Worm (Caenorhabditis elegans) whole organism, L4 larva: ENCODE measurements around the gene C18H9.5.

Experiments
- D1046.2 ChIP-seq: fragments of 200-800 bp; sonication (Bioruptor generic); IDR thresholded peaks from 2 replicates; pipeline ENCODE4 v1.3.6; 2022; ENCODE audit warnings: missing genetic modification characterization, missing compliant biosample characterization
- F37D6.2 ChIP-seq: sonication (generic microtip); optimal IDR thresholded peaks from 2 replicates; lab custom pipeline; 2016; ENCODE audit warnings: mild to moderate bottlenecking, missing genetic modification characterization, missing compliant biosample characterization
- F49E8.2 ChIP-seq: sonication (generic microtip); optimal IDR thresholded peaks from 2 replicates; lab custom pipeline; 2016; ENCODE audit warnings: missing compliant biosample characterization, mild to moderate bottlenecking, missing genetic modification characterization, borderline replicate concordance
- T20F7.1 ChIP-seq: fragments of 200-800 bp; sonication (Bioruptor generic); optimal IDR thresholded peaks from 2 replicates; lab custom pipeline; 2018; ENCODE audit warnings: mild to moderate bottlenecking, missing genetic modification characterization, missing compliant biosample characterization
- T26A8.4 ChIP-seq: fragments of 200-800 bp; sonication (Bioruptor generic); IDR thresholded peaks from 2 replicates; pipeline ENCODE4 v1.3.6; 2022; ENCODE audit warnings: missing genetic modification characterization, missing compliant biosample characterization
- Y105C5A.15 ChIP-seq: fragments of 200-800 bp; sonication (Bioruptor generic); IDR thresholded peaks from 2 replicates; pipeline ENCODE4 v1.3.6; 2022; ENCODE audit warnings: missing genetic modification characterization, missing compliant biosample characterization
- Y48G9A.11 ChIP-seq: fragments of 200-800 bp; sonication (Bioruptor generic); IDR thresholded peaks from 2 replicates; pipeline ENCODE4 v1.3.6; 2022; ENCODE audit warnings: missing genetic modification reagents, missing genetic modification characterization, missing compliant biosample characterization
- Y75B8A.6 ChIP-seq: fragments of 200-800 bp; sonication (Bioruptor generic); IDR thresholded peaks from 2 replicates; pipeline ENCODE4 v1.3.6; 2022; ENCODE audit warnings: missing genetic modification reagents, missing genetic modification characterization, missing compliant biosample characterization
- ZK337.2 ChIP-seq: fragments of 200-800 bp; sonication (Bioruptor generic); IDR thresholded peaks from 2 replicates; pipeline ENCODE4 v1.3.6; 2022; ENCODE audit warnings: missing genetic modification reagents, missing genetic modification characterization, missing compliant biosample characterization
- aha-1 ChIP-seq: fragments of 150-350 bp; peaks from one replicate; lab custom pipeline; 2014; ENCODE audit warnings: missing biosample characterization, missing genetic modification characterization
- arid-1 ChIP-seq: fragments of 200-800 bp; sonication (Bioruptor generic); conservative IDR thresholded peaks from 2 replicates; pipeline ENCODE4 v1.3.6; 2022; ENCODE audit warnings: missing genetic modification reagents, missing genetic modification characterization, missing compliant biosample characterization
- attf-4 ChIP-seq: sonication (generic microtip); optimal IDR thresholded peaks from 3 replicates; lab custom pipeline; 2017; ENCODE audit warnings: missing biosample characterization, missing genetic modification characterization
- ceh-32 ChIP-seq: sonication (generic microtip); optimal IDR thresholded peaks from 2 replicates; lab custom pipeline; 2016; ENCODE audit warnings: mild to moderate bottlenecking, missing genetic modification characterization, missing compliant biosample characterization; ENCODE audit not compliant: poor library complexity
- ceh-62 ChIP-seq: sonication (generic microtip); optimal IDR thresholded peaks from 2 replicates; lab custom pipeline; 2017; ENCODE audit warnings: missing biosample characterization, missing genetic modification characterization
- ces-1 ChIP-seq: fragments of 150-350 bp; sonication (generic microtip); optimal IDR thresholded peaks from 4 replicates; lab custom pipeline; 2014; ENCODE audit warnings: missing biosample characterization, missing genetic modification reagents, missing genetic modification characterization
- cey-2 ChIP-seq: sonication (generic microtip); optimal IDR thresholded peaks from 3 replicates; lab custom pipeline; 2017; ENCODE audit warnings: missing genetic modification characterization, mild to moderate bottlenecking, missing compliant biosample characterization, antibody characterized with exemption, borderline replicate concordance; ENCODE audit not compliant: insufficient read depth
- daf-12 ChIP-seq: fragments of 150-350 bp; optimal IDR thresholded peaks from 2 replicates; lab custom pipeline; 2014; ENCODE audit warnings: missing biosample characterization, missing genetic modification reagents, missing genetic modification characterization
- daf-16 ChIP-seq, 3 experiments: sonication (generic microtip); optimal IDR thresholded peaks; 2 replicates each; lab custom pipeline; 2016 to 2017; ENCODE audit warnings: missing genetic modification characterization in 3 of 3, missing genetic modification reagents in 3 of 3, mild to moderate bottlenecking in 2 of 3, missing compliant biosample characterization in 2 of 3, missing biosample characterization in 1 of 3, moderate library complexity in 1 of 3
- daf-8 ChIP-seq: fragments of 200-800 bp; sonication (Bioruptor generic); IDR thresholded peaks from 2 replicates; pipeline ENCODE4 v1.3.6; 2022; ENCODE audit warnings: missing genetic modification characterization, missing compliant biosample characterization
- dpl-1 ChIP-seq: fragments of 150-350 bp; optimal IDR thresholded peaks from 2 replicates; lab custom pipeline; 2014; ENCODE audit warnings: missing biosample characterization, missing genetic modification reagents, missing genetic modification characterization
- duxl-1 ChIP-seq: sonication (generic microtip); optimal IDR thresholded peaks from 2 replicates; lab custom pipeline; 2016; ENCODE audit warnings: mild to moderate bottlenecking, missing genetic modification characterization, moderate library complexity, missing compliant biosample characterization; ENCODE audit not compliant: poor library complexity
- dve-1 ChIP-seq: sonication (generic microtip); optimal IDR thresholded peaks from 2 replicates; lab custom pipeline; 2017; ENCODE audit warnings: antibody characterized with exemption, mild to moderate bottlenecking, missing genetic modification characterization, missing compliant biosample characterization; ENCODE audit not compliant: insufficient read depth
- fkh-10 ChIP-seq: fragments of 150-350 bp; optimal IDR thresholded peaks from 2 replicates; lab custom pipeline; 2014; ENCODE audit warnings: missing biosample characterization, missing genetic modification reagents, missing genetic modification characterization
- hif-1 ChIP-seq, 2 experiments: sonication (generic microtip); optimal IDR thresholded peaks; 2 replicates each; lab custom pipeline; 2016 to 2017; ENCODE audit warnings: missing compliant biosample characterization in 2 of 2, missing genetic modification characterization in 2 of 2, missing genetic modification reagents in 2 of 2, missing genotype in 2 of 2, mild to moderate bottlenecking in 1 of 2
- hlh-11 ChIP-seq: fragments of 200-800 bp; sonication (Bioruptor generic); optimal IDR thresholded peaks from 2 replicates; lab custom pipeline; 2018; ENCODE audit warnings: mild to moderate bottlenecking, missing genetic modification characterization, missing compliant biosample characterization
- lim-7 ChIP-seq: fragments of 200-800 bp; sonication (Bioruptor generic); IDR thresholded peaks from 2 replicates; pipeline ENCODE4 v1.3.6; 2022; ENCODE audit warnings: missing genetic modification characterization, missing compliant biosample characterization
- lin-1 ChIP-seq: fragments of 200-800 bp; sonication (Bioruptor generic); IDR thresholded peaks from 2 replicates; pipeline ENCODE4 v1.3.6; 2022; ENCODE audit warnings: missing genetic modification reagents, missing genetic modification characterization, missing compliant biosample characterization
- lin-39 ChIP-seq: fragments of 150-350 bp; optimal IDR thresholded peaks from 2 replicates; lab custom pipeline; 2014; ENCODE audit warnings: missing biosample characterization, missing genetic modification reagents, missing genetic modification characterization
- lir-3 ChIP-seq: sonication (generic microtip); optimal IDR thresholded peaks from 2 replicates; lab custom pipeline; 2016; ENCODE audit warnings: mild to moderate bottlenecking, missing genetic modification characterization, missing compliant biosample characterization
- mdt-29 ChIP-seq: fragments of 200-800 bp; sonication (Bioruptor generic); IDR thresholded peaks from 2 replicates; pipeline ENCODE4 v1.3.6; 2022; ENCODE audit warnings: missing genetic modification reagents, missing genetic modification characterization, missing compliant biosample characterization
- mes-2 ChIP-seq: sonication (generic microtip); optimal IDR thresholded peaks from 2 replicates; lab custom pipeline; 2016; ENCODE audit warnings: missing genotype, mild to moderate bottlenecking, missing genetic modification characterization, missing compliant biosample characterization; ENCODE audit not compliant: poor library complexity, severe bottlenecking
- mxl-2 ChIP-seq: fragments of 200-800 bp; sonication (Bioruptor generic); conservative IDR thresholded peaks from 2 replicates; pipeline ENCODE4 v1.3.6; 2022; ENCODE audit warnings: missing genetic modification reagents, missing genetic modification characterization, missing compliant biosample characterization
- mxl-3 ChIP-seq: fragments of 200-800 bp; sonication (Bioruptor generic); optimal IDR thresholded peaks from 2 replicates; lab custom pipeline; 2018; ENCODE audit warnings: mild to moderate bottlenecking, missing genetic modification characterization, missing compliant biosample characterization
- nhr-11 ChIP-seq: fragments of 150-350 bp; optimal IDR thresholded peaks from 2 replicates; lab custom pipeline; 2014; ENCODE audit warnings: missing biosample characterization, missing genetic modification characterization
- nhr-237 ChIP-seq: sonication (generic microtip); optimal IDR thresholded peaks from 2 replicates; lab custom pipeline; 2017; ENCODE audit warnings: missing biosample characterization, missing genetic modification characterization
- nhr-41 ChIP-seq: fragments of 200-800 bp; sonication (Bioruptor generic); IDR thresholded peaks from 2 replicates; pipeline ENCODE4 v1.3.6; 2022; ENCODE audit warnings: missing genetic modification reagents, missing genetic modification characterization, missing compliant biosample characterization
- nhr-48 ChIP-seq: sonication (generic microtip); optimal IDR thresholded peaks from 2 replicates; lab custom pipeline; 2016; ENCODE audit warnings: mild to moderate bottlenecking, missing genetic modification characterization, missing compliant biosample characterization
- nhr-77 ChIP-seq: fragments of 150-350 bp; optimal IDR thresholded peaks from 2 replicates; lab custom pipeline; 2014; ENCODE audit warnings: missing biosample characterization, missing genetic modification characterization
- pha-4 ChIP-seq, 2 experiments: fragments of 150-350 bp in 1 of 2; fragments of 200-800 bp in 1 of 2; sonication (Bioruptor generic) in 1 of 2; IDR thresholded peaks in 1 of 2; optimal IDR thresholded peaks in 1 of 2; 2 replicates each; pipeline versions ENCODE4 v1.3.6 to Lab custom; 2014 to 2022; ENCODE audit warnings: missing genetic modification characterization in 2 of 2, missing genetic modification reagents in 2 of 2, missing biosample characterization in 1 of 2, missing compliant biosample characterization in 1 of 2
- rbr-2 ChIP-seq: sonication (generic microtip); optimal IDR thresholded peaks from 2 replicates; lab custom pipeline; 2016; ENCODE audit warnings: missing genotype, missing genetic modification characterization, missing compliant biosample characterization
- saeg-2 ChIP-seq: fragments of 200-800 bp; sonication (Bioruptor generic); IDR thresholded peaks from 2 replicates; pipeline ENCODE4 v1.3.6; 2022; ENCODE audit warnings: missing genetic modification reagents, missing genetic modification characterization, missing compliant biosample characterization
- sdz-12 ChIP-seq: fragments of 200-800 bp; sonication (Bioruptor generic); optimal IDR thresholded peaks from 2 replicates; lab custom pipeline; 2018; ENCODE audit warnings: mild to moderate bottlenecking, missing genetic modification characterization, missing compliant biosample characterization
- set-16 ChIP-seq: fragments of 200-800 bp; sonication (Bioruptor generic); IDR thresholded peaks from 2 replicates; pipeline ENCODE4 v1.3.6; 2022; ENCODE audit warnings: missing genetic modification reagents, missing genetic modification characterization, missing compliant biosample characterization
- snpc-1.2 ChIP-seq: fragments of 200-800 bp; sonication (Bioruptor generic); IDR thresholded peaks from 2 replicates; pipeline ENCODE4 v1.3.6; 2022; ENCODE audit warnings: missing genetic modification reagents, missing genetic modification characterization, missing compliant biosample characterization
- snpc-4 ChIP-seq: fragments of 150-350 bp; optimal IDR thresholded peaks from 2 replicates; lab custom pipeline; 2014; ENCODE audit warnings: missing biosample characterization, missing genetic modification characterization
- spr-3 ChIP-seq: fragments of 200-800 bp; sonication (Bioruptor generic); optimal IDR thresholded peaks from 2 replicates; lab custom pipeline; 2018; ENCODE audit warnings: mild to moderate bottlenecking, missing genetic modification characterization, missing compliant biosample characterization
- vab-7 ChIP-seq: fragments of 200-800 bp; sonication (Bioruptor generic); IDR thresholded peaks from 2 replicates; pipeline ENCODE4 v1.3.6; 2022; ENCODE audit warnings: missing genetic modification reagents, missing genetic modification characterization, missing compliant biosample characterization
- zfp-2 ChIP-seq: sonication (generic microtip); optimal IDR thresholded peaks from 2 replicates; lab custom pipeline; 2016; ENCODE audit warnings: mild to moderate bottlenecking, missing genetic modification characterization, missing compliant biosample characterization
- zfp-3 ChIP-seq: fragments of 200-800 bp; sonication (Bioruptor generic); conservative IDR thresholded peaks from 2 replicates; pipeline ENCODE4 v1.3.6; 2022; ENCODE audit warnings: missing genetic modification reagents, missing genetic modification characterization, missing compliant biosample characterization

C18H9.5 gene

DNA sequence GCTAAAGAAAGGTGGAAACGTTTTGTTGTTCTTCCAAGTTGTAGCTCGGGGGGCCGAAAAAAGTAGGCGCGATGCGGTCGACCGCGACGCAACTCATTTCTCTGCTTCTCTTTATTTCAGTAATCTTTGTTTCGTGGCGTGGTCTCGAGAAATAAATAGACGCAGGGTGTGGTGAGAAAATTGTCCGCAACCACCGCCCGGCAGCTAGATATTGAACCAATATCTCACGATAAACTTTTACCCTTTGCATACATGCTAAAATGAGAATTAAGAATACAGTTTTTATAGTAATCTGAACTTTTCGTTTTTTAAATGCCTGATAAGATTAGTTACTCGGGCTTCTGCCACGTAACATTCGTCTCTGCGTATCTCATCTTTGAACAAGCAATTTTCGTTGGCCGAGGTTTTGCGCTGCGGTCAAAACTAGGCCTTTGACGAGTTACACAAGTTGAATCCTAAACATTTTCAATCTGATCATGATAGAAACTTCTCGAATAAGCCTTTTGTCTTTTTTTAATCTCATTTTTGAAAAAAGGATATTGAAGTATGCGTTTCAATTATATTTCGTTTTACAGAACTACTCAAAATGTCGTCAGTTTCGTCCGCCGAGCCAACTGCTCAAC lies 11.6 kb downstream of the C18H9.5 start, which contains the start of gene gyf-1 (continued):
- TF ChIP-seq Y105C5A.15 (GFP tag; lab: Robert Waterston, UW) = no peak
- TF ChIP-seq T20F7.1 (GFP tag; lab: Kevin White, UChicago) = no peak
- TF ChIP-seq nhr-237 = no peak
- no peak for TF ChIP-seq daf-12
- no peak for TF ChIP-seq ces-1 (GFP tag; lab: Kevin White, UChicago)
- peak in 1 of 2 experiments; percentile 63 for TF ChIP-seq hif-1 (tag; optimal IDR thresholded peaks at IDR 0.05; lab: Kevin White, UChicago)
- TF ChIP-seq lin-1 = no peak
- peak; percentile 39 for TF ChIP-seq nhr-11 (tag; lab: Kevin White, UChicago)
- no peak for TF ChIP-seq Y75B8A.6 (GFP tag; lab: Robert Waterston, UW)
- TF ChIP-seq daf-8 = no peak
- TF ChIP-seq dpl-1 (GFP tag; lab: Kevin White, UChicago) = peak; percentile 24
- no peak for TF ChIP-seq daf-16 (GFP tag; optimal IDR thresholded peaks at IDR 0.05; lab: Kevin White, UChicago)
- peak; percentile 17 for TF ChIP-seq daf-16 (tag; optimal IDR thresholded peaks at IDR 0.05; lab: Kevin White, UChicago)
- TF ChIP-seq D1046.2 (GFP tag; lab: Robert Waterston, UW) = no peak
- TF ChIP-seq set-16 = no peak
- no peak for TF ChIP-seq nhr-77 (tag; lab: Kevin White, UChicago)
- TF ChIP-seq cey-2 (tag; lab: Kevin White, UChicago) = no peak
- peak; percentile 34; the same call in 1 of the 2 replicates for TF ChIP-seq vab-7 (GFP tag; lab: Robert Waterston, UW)
- no peak for TF ChIP-seq ZK337.2 (GFP tag; lab: Robert Waterston, UW)
- no peak for TF ChIP-seq mdt-29 (GFP tag; lab: Robert Waterston, UW)
- no peak for TF ChIP-seq lim-7 (GFP tag; lab: Robert Waterston, UW)
- no peak for TF ChIP-seq nhr-48 (tag; lab: Kevin White, UChicago)
- no peak for TF ChIP-seq snpc-4 (tag; lab: Kevin White, UChicago)
- no peak for TF ChIP-seq zfp-3 (GFP tag; lab: Robert Waterston, UW)
- no peak for TF ChIP-seq mxl-2 (GFP tag; lab: Robert Waterston, UW)
- TF ChIP-seq zfp-2 = no peak
- TF ChIP-seq nhr-41 = no peak
- no peak for TF ChIP-seq dve-1 (tag; lab: Kevin White, UChicago)
- peak; percentile 23 for TF ChIP-seq rbr-2 (tag; lab: Kevin White, UChicago)
- TF ChIP-seq mxl-3 (GFP tag; lab: Kevin White, UChicago) = peak; percentile 79
- TF ChIP-seq ceh-32 (tag; lab: Kevin White, UChicago) = no peak
- TF ChIP-seq F49E8.2 (tag; lab: Kevin White, UChicago) = no peak
- no peak for TF ChIP-seq ceh-62
- TF ChIP-seq T26A8.4 (GFP tag; lab: Robert Waterston, UW) = no peak
- peak; percentile 53 for TF ChIP-seq mes-2
- no peak for TF ChIP-seq sdz-12
- TF ChIP-seq saeg-2 (GFP tag; lab: Robert Waterston, UW) = no peak
- TF ChIP-seq F37D6.2 (tag; lab: Kevin White, UChicago) = no peak
- no peak for TF ChIP-seq lir-3
- no peak for TF ChIP-seq fkh-10 (GFP tag; lab: Kevin White, UChicago)
- TF ChIP-seq spr-3 (GFP tag; lab: Kevin White, UChicago) = no peak
- no peak for TF ChIP-seq lin-39
- peak; percentile 69 for TF ChIP-seq hlh-11 (tag; lab: Kevin White, UChicago)
- no peak for TF ChIP-seq duxl-1
- no peak for TF ChIP-seq Y48G9A.11 (GFP tag; lab: Robert Waterston, UW)
- no peak for TF ChIP-seq attf-4 (tag; lab: Kevin White, UChicago)
- no peak for TF ChIP-seq snpc-1.2 (GFP tag; lab: Robert Waterston, UW)
- no peak for TF ChIP-seq pha-4 (GFP tag; IDR thresholded peaks at IDR 0.05; lab: Robert Waterston, UW)
- TF ChIP-seq pha-4 (tag; optimal IDR thresholded peaks at IDR 0.05; lab: Kevin White, UChicago) = no peak
- peak; percentile 65 for TF ChIP-seq aha-1
- TF ChIP-seq arid-1 (GFP tag; lab: Robert Waterston, UW) = no peak
